Worm (Caenorhabditis elegans) whole organism, midembryonic: ENCODE measurements around the gene fars-3.

ENCODE experiments used
- flt-1 ChIP-seq: fragments of 200-800 bp; sonication (Bioruptor generic); IDR thresholded peaks from 2 replicates; pipeline ENCODE4 v1.3.6; 2022; ENCODE audit warnings: missing genetic modification characterization, missing compliant biosample characterization
- tab-1 ChIP-seq: fragments of 200-800 bp; sonication (Bioruptor generic); IDR thresholded peaks from 2 replicates; pipeline ENCODE4 v1.3.6; 2022; ENCODE audit warnings: missing genetic modification characterization, missing compliant biosample characterization
- ztf-29 ChIP-seq: fragments of 200-800 bp; sonication (Bioruptor generic); IDR thresholded peaks from 2 replicates; pipeline ENCODE4 v1.3.6; 2022; ENCODE audit warnings: missing genetic modification reagents, missing genetic modification characterization, missing compliant biosample characterization

- TF ChIP-seq flt-1 (GFP tag; lab: Robert Waterston, UW) (no peak), tab-1 (GFP tag; lab: Robert Waterston, UW) (no peak), ztf-29 (no peak)
These were observed 50.1 kb downstream of the fars-3 start, which contains the start of gene ctg-2 for ce11 chrII:8514729-8515128.
